Fruit fly (Drosophila melanogaster) whole organism, embryonic: ENCODE results near the gene CG17264.

Source experiments
- Adf1 ChIP-seq: fragments of 200-800 bp; sonication (Bioruptor generic); IDR thresholded peaks from 2 replicates; pipeline ENCODE4 v1.3.6; 2022; ENCODE audit warnings: missing biosample characterization, missing genetic modification characterization
- CG10209 ChIP-seq: fragments of 200-800 bp; sonication (Bioruptor generic); optimal IDR thresholded peaks from 3 replicates; lab custom pipeline; 2017; ENCODE audit warnings: missing biosample characterization, mild to moderate bottlenecking, missing genetic modification characterization, missing genetic modification reagents
- CG10654 ChIP-seq: fragments of 200-800 bp; sonication (Bioruptor generic); optimal IDR thresholded peaks from 2 replicates; lab custom pipeline; 2016; ENCODE audit warnings: missing biosample characterization, missing genetic modification characterization
- CG11504 ChIP-seq: fragments of 200-800 bp; sonication (Bioruptor generic); optimal IDR thresholded peaks from 3 replicates; lab custom pipeline; 2019; ENCODE audit warnings: missing biosample characterization, mild to moderate bottlenecking, missing genetic modification characterization, moderate library complexity
- CG12071 ChIP-seq: fragments of 200-800 bp; sonication (Bioruptor generic); optimal IDR thresholded peaks from 3 replicates; lab custom pipeline; 2018; ENCODE audit warnings: missing biosample characterization, mild to moderate bottlenecking, missing genetic modification characterization
- CG13424 ChIP-seq: fragments of 200-800 bp; sonication (Bioruptor generic); optimal IDR thresholded peaks from 2 replicates; lab custom pipeline; 2019; ENCODE audit warnings: missing biosample characterization, mild to moderate bottlenecking, missing genetic modification characterization, moderate library complexity
- CG15696 ChIP-seq: fragments of 200-800 bp; sonication (Bioruptor generic); optimal IDR thresholded peaks from 2 replicates; lab custom pipeline; 2019; ENCODE audit warnings: missing biosample characterization, mild to moderate bottlenecking, missing genetic modification characterization, moderate library complexity
- CG16813 ChIP-seq: fragments of 200-800 bp; sonication (Bioruptor generic); IDR thresholded peaks from 3 replicates; pipeline ENCODE4 v1.3.6; 2022; ENCODE audit warnings: missing biosample characterization, missing genetic modification characterization; ENCODE audit not compliant: partially characterized antibody
- CG17328 ChIP-seq: fragments of 200-800 bp; sonication (Bioruptor generic); IDR thresholded peaks from 2 replicates; pipeline ENCODE4 v1.3.6; 2022; ENCODE audit warnings: missing biosample characterization, missing genetic modification characterization
- CG17802 ChIP-seq: fragments of 200-800 bp; sonication (Bioruptor generic); optimal IDR thresholded peaks from 2 replicates; lab custom pipeline; 2018; ENCODE audit warnings: missing biosample characterization, mild to moderate bottlenecking, missing genetic modification characterization, moderate library complexity
- CG18476 ChIP-seq: fragments of 200-800 bp; sonication (Bioruptor generic); optimal IDR thresholded peaks from 2 replicates; lab custom pipeline; 2016; ENCODE audit warnings: missing biosample characterization, mild to moderate bottlenecking, missing genetic modification characterization
- CG18599 ChIP-seq: fragments of 200-800 bp; sonication (Bioruptor generic); optimal IDR thresholded peaks from 3 replicates; lab custom pipeline; 2017; ENCODE audit warnings: missing biosample characterization, missing genetic modification characterization, mild to moderate bottlenecking, moderate library complexity, missing genetic modification reagents
- CG18764 ChIP-seq: fragments of 200-800 bp; sonication (Bioruptor generic); optimal IDR thresholded peaks from 3 replicates; lab custom pipeline; 2016; ENCODE audit warnings: missing biosample characterization, missing genetic modification characterization
- CG2678 ChIP-seq: fragments of 200-800 bp; sonication (Bioruptor generic); optimal IDR thresholded peaks from 3 replicates; lab custom pipeline; 2019; ENCODE audit warnings: missing biosample characterization, mild to moderate bottlenecking, missing genetic modification characterization, moderate library complexity
- CG43689 ChIP-seq: fragments of 200-800 bp; sonication (Bioruptor generic); IDR thresholded peaks from 2 replicates; pipeline ENCODE4 v1.3.6; 2022; ENCODE audit warnings: missing biosample characterization, missing genetic modification characterization
- CG4820 ChIP-seq: fragments of 200-800 bp; sonication (Bioruptor generic); optimal IDR thresholded peaks from 3 replicates; lab custom pipeline; 2016; ENCODE audit warnings: missing biosample characterization, missing genetic modification characterization
- CG5245 ChIP-seq: fragments of 200-800 bp; sonication (Bioruptor generic); optimal IDR thresholded peaks from 3 replicates; lab custom pipeline; 2016; ENCODE audit warnings: missing biosample characterization, missing genetic modification characterization
- CG6175 ChIP-seq: fragments of 200-800 bp; sonication (Bioruptor generic); IDR thresholded peaks from 3 replicates; pipeline ENCODE4 v1.3.6; 2022; ENCODE audit warnings: missing biosample characterization, missing genetic modification characterization
- CG6791 ChIP-seq: fragments of 200-800 bp; sonication (Bioruptor generic); IDR thresholded peaks from 3 replicates; pipeline ENCODE4 v1.3.6; 2022; ENCODE audit warnings: missing biosample characterization, missing genetic modification characterization; ENCODE audit not compliant: partially characterized antibody
- CG7786 ChIP-seq: fragments of 200-800 bp; sonication (Bioruptor generic); optimal IDR thresholded peaks from 2 replicates; lab custom pipeline; 2016; ENCODE audit warnings: missing biosample characterization, missing genetic modification characterization
- CG8765 ChIP-seq: fragments of 200-800 bp; sonication (Bioruptor generic); IDR thresholded peaks from 2 replicates; pipeline ENCODE4 v1.3.6; 2022; ENCODE audit warnings: missing biosample characterization, missing genetic modification characterization
- Chrac-16 ChIP-seq: fragments of 200-800 bp; sonication (Bioruptor generic); optimal IDR thresholded peaks from 3 replicates; lab custom pipeline; 2016; ENCODE audit warnings: missing biosample characterization, missing genetic modification characterization
- CrebB ChIP-seq: fragments of 200-800 bp; sonication (Bioruptor generic); optimal IDR thresholded peaks from 3 replicates; lab custom pipeline; 2018; ENCODE audit warnings: missing biosample characterization, mild to moderate bottlenecking, missing genetic modification characterization
- Dfd ChIP-seq, 2 experiments: fragments of >200 bp; optimal IDR thresholded peaks; 2 replicates each; lab custom pipeline; 2017; ENCODE audit warnings: missing biosample characterization in 2 of 2, missing genetic modification characterization in 2 of 2
- Eip74EF ChIP-seq, 2 experiments: fragments of 200-800 bp in 1 of 2; fragments of >200 bp in 1 of 2; sonication (Bioruptor generic) in 1 of 2; optimal IDR thresholded peaks; 2 replicates each; lab custom pipeline; 2017 to 2019; ENCODE audit warnings: missing biosample characterization in 2 of 2, missing genetic modification characterization in 2 of 2, mild to moderate bottlenecking in 1 of 2, moderate library complexity in 1 of 2
- H15 ChIP-seq: fragments of 200-800 bp; sonication (Bioruptor generic); IDR thresholded peaks from 3 replicates; pipeline ENCODE4 v1.3.6; 2022; ENCODE audit warnings: missing biosample characterization, missing genetic modification characterization
- HLH3B ChIP-seq: fragments of 200-800 bp; sonication (Bioruptor generic); IDR thresholded peaks from 2 replicates; pipeline ENCODE4 v1.3.6; 2022; ENCODE audit warnings: missing biosample characterization, missing genetic modification characterization
- HLH4C ChIP-seq: fragments of 200-800 bp; sonication (Bioruptor generic); IDR thresholded peaks from 3 replicates; pipeline ENCODE4 v1.3.6; 2022; ENCODE audit warnings: missing biosample characterization, missing genetic modification characterization; ENCODE audit not compliant: partially characterized antibody
- Pdp1 ChIP-seq, 2 experiments: fragments of 200-800 bp; sonication (Bioruptor generic); optimal IDR thresholded peaks; 3 replicates each; lab custom pipeline; 2016; ENCODE audit warnings: missing biosample characterization in 2 of 2, missing genetic modification characterization in 2 of 2, mild to moderate bottlenecking in 1 of 2, moderate library complexity in 1 of 2
- Taf1 ChIP-seq: fragments of 200-800 bp; sonication (Bioruptor generic); IDR thresholded peaks from 2 replicates; pipeline ENCODE4 v1.3.6; 2022; ENCODE audit warnings: missing biosample characterization, missing genetic modification characterization
- Vsx1 ChIP-seq: fragments of 200-800 bp; sonication (Bioruptor generic); optimal IDR thresholded peaks from 2 replicates; lab custom pipeline; 2017; ENCODE audit warnings: missing biosample characterization, mild to moderate bottlenecking, missing genetic modification characterization, missing genetic modification reagents
- amos ChIP-seq: fragments of 200-800 bp; sonication (Bioruptor generic); IDR thresholded peaks from 2 replicates; pipeline ENCODE4 v1.3.6; 2022; ENCODE audit warnings: missing biosample characterization, missing genetic modification characterization; ENCODE audit not compliant: partially characterized antibody
- crp ChIP-seq, 2 experiments: fragments of 200-800 bp; sonication (Bioruptor generic); optimal IDR thresholded peaks; 2 replicates in 1 of 2; 3 replicates in 1 of 2; lab custom pipeline; 2017; ENCODE audit warnings: missing biosample characterization in 2 of 2, missing genetic modification characterization in 2 of 2, mild to moderate bottlenecking in 1 of 2, moderate library complexity in 1 of 2
- dimm ChIP-seq: fragments of 200-800 bp; sonication (Bioruptor generic); IDR thresholded peaks from 2 replicates; pipeline ENCODE4 v1.3.6; 2022; ENCODE audit warnings: missing biosample characterization, missing genetic modification characterization
- dmrt11E ChIP-seq: fragments of 200-800 bp; sonication (Bioruptor generic); optimal IDR thresholded peaks from 3 replicates; lab custom pipeline; 2018; ENCODE audit warnings: missing biosample characterization, mild to moderate bottlenecking, missing genetic modification characterization, moderate library complexity
- ems ChIP-seq: fragments of 200-800 bp; sonication (Bioruptor generic); optimal IDR thresholded peaks from 3 replicates; lab custom pipeline; 2016; ENCODE audit warnings: missing biosample characterization, missing genetic modification characterization
- fd3F ChIP-seq: fragments of 200-800 bp; sonication (Bioruptor generic); optimal IDR thresholded peaks from 2 replicates; lab custom pipeline; 2018; ENCODE audit warnings: missing biosample characterization, mild to moderate bottlenecking, missing genetic modification characterization, moderate library complexity
- fru ChIP-seq: fragments of >200 bp; optimal IDR thresholded peaks from 2 replicates; lab custom pipeline; 2017
- knrl ChIP-seq: fragments of 200-800 bp; sonication (Bioruptor generic); IDR thresholded peaks from 3 replicates; pipeline ENCODE4 v1.3.6; 2022; ENCODE audit warnings: missing biosample characterization, missing genetic modification characterization; ENCODE audit not compliant: partially characterized antibody
- prd ChIP-seq, 3 experiments: fragments of >200 bp in 2 of 3; fragments of 200-800 bp in 1 of 3; sonication (Bioruptor generic) in 1 of 3; optimal IDR thresholded peaks in 2 of 3; IDR thresholded peaks in 1 of 3; 2 replicates in 2 of 3; 3 replicates in 1 of 3; pipeline versions ENCODE4 v1.3.6 to Lab custom; 2017 to 2022; ENCODE audit warnings: missing biosample characterization in 1 of 3, missing genetic modification characterization in 1 of 3
- psq ChIP-seq: fragments of 200-800 bp; sonication (Bioruptor generic); optimal IDR thresholded peaks from 2 replicates; lab custom pipeline; 2017; ENCODE audit warnings: missing biosample characterization, missing genetic modification characterization
- sisA ChIP-seq: fragments of 200-800 bp; sonication (Bioruptor generic); IDR thresholded peaks from 2 replicates; pipeline ENCODE4 v1.3.6; 2022; ENCODE audit warnings: missing biosample characterization, missing genetic modification characterization
- toy ChIP-seq: fragments of 200-800 bp; sonication (Bioruptor generic); IDR thresholded peaks from 2 replicates; pipeline ENCODE4 v1.3.6; 2022; ENCODE audit warnings: missing biosample characterization, missing genetic modification characterization
- vnd ChIP-seq: fragments of 200-800 bp; sonication (Bioruptor generic); IDR thresholded peaks from 3 replicates; pipeline ENCODE4 v1.3.6; 2022; ENCODE audit warnings: missing biosample characterization, missing genetic modification characterization; ENCODE audit not compliant: partially characterized antibody
- zen2 ChIP-seq: fragments of 200-800 bp; sonication (Bioruptor generic); IDR thresholded peaks from 3 replicates; pipeline ENCODE4 v1.3.6; 2022; ENCODE audit warnings: missing biosample characterization, missing genetic modification characterization; ENCODE audit not compliant: partially characterized antibody

The CG17264 gene

DNA sequence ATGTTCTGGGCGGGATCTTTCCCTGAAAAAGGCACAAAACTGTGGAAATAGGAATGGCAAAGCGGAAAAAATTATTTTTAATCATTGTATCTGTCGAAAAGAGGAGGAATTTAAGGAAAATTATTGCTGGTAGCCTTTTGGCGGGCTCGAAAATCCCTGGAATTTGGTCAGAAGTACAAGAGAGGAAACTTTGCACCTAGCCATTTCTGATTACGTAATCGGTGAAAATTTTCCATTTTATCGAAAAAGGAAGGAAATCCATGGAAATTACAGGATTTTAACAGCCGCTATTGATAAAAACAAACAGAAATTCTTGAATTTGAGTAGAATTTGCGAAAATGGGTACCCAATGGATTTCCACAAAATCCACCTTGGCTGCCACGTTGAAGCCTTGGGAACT, 31.5 kb upstream of the CG17264 start:
- TF ChIP-seq dimm (GFP tag; lab: Robert Waterston, UW) = no peak
- TF ChIP-seq Pdp1 (GFP tag; optimal IDR thresholded peaks at IDR 0.05; lab: Kevin White, UChicago) = peak in 1 of 2 experiments; percentile 92

DNA sequence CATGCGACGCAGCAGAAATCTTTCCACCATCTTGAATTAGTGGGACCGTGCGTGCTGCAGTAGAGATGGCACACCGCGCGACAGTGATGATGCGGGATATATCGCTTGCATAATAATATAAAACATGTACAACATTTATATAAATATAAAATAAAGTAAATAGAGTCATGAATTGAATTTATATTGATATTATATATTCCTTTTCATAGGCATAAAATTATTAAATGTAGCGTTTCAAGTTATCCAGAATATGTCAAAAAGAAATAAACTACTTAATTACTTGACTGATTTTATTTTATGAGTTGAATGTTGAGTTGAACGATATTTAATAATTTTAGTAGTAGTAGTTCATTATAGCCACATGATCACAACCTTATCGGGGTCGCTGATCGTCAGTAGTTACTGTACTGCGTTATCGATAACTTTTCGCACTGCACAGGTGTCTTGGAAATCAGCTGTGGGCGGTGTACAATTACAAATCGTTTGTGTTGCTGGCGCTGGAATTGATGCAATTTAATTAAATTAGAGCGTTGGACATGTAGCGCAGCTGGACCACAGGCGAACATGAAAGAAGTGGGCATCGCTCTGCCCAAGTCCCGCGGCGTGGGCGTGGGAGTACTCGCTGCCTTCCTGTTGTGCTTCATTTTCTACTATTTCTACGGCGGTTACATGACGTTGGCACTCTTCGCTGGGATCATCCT, 30.5 kb upstream of the CG17264 start, which contains the start of the genes Chd1 and Bem46:
TSS of gene Chd1 (minus strand) at position 43 of the 701 bp plus-strand sequence.
TSS of gene Bem46 (plus strand) at position 436 of the 701 bp plus-strand sequence.
- peak; percentile 64 to 92 for TF ChIP-seq crp (GFP tag; optimal IDR thresholded peaks at IDR 0.05; lab: Kevin White, UChicago)
- TF ChIP-seq CG43689 = peak; percentile 75
- peak; percentile 36; the same call in 1 of the 2 replicates for TF ChIP-seq amos (GFP tag; lab: Robert Waterston, UW)
- TF ChIP-seq CG11504 (tag; lab: Kevin White, UChicago) = no peak
- peak; percentile 50 for TF ChIP-seq CG17802 (tag; lab: Kevin White, UChicago)
- peak; percentile 73; the same call in 1 of the 3 replicates for TF ChIP-seq CG6175 (GFP tag; lab: Robert Waterston, UW)
- TF ChIP-seq CG10654 (GFP tag; lab: Kevin White, UChicago) = peak; percentile 85
- no peak for TF ChIP-seq Eip74EF (GFP tag; optimal IDR thresholded peaks at IDR 0.05; lab: Kevin White, UChicago)
- peak; percentile 40; the same call in 1 of the 2 replicates for TF ChIP-seq Adf1 (GFP tag; lab: Robert Waterston, UW)
- TF ChIP-seq CG2678 = peak; percentile 91
- no peak for TF ChIP-seq toy (GFP tag; lab: Robert Waterston, UW)
- no peak for TF ChIP-seq fru (lab: Kevin White, UChicago)
- TF ChIP-seq dmrt11E (tag; lab: Kevin White, UChicago) = peak; percentile 86
- TF ChIP-seq sisA = peak; percentile 90
- peak; percentile 29; the same call in 1 of the 3 replicates for TF ChIP-seq CG6791
- TF ChIP-seq CG15696 (tag; lab: Kevin White, UChicago) = peak; percentile 79
- TF ChIP-seq HLH3B (GFP tag; lab: Robert Waterston, UW) = peak; percentile 82
- TF ChIP-seq CG18599 (GFP tag; lab: Kevin White, UChicago) = peak; percentile 88
- peak; percentile 69 for TF ChIP-seq ems (GFP tag; lab: Kevin White, UChicago)
- peak; percentile 64; the same call in 1 of the 2 replicates for TF ChIP-seq Taf1
- peak; percentile 74 for TF ChIP-seq CG17328 (GFP tag; lab: Robert Waterston, UW)
- peak; percentile 61 for TF ChIP-seq psq (GFP tag; lab: Kevin White, UChicago)
- TF ChIP-seq Vsx1 (GFP tag; lab: Kevin White, UChicago) = no peak
- TF ChIP-seq CrebB (tag; lab: Kevin White, UChicago) = peak; percentile 31
- peak; percentile 14 for TF ChIP-seq CG12071 (GFP tag; lab: Kevin White, UChicago)
- TF ChIP-seq CG10209 = peak; percentile 83
- TF ChIP-seq fd3F (GFP tag; lab: Kevin White, UChicago) = peak; percentile 84
- no peak for TF ChIP-seq Dfd (GFP tag; optimal IDR thresholded peaks at IDR 0.05; lab: Kevin White, UChicago)
- peak; percentile 90 for TF ChIP-seq CG13424 (tag; lab: Kevin White, UChicago)
- peak; percentile 76 for TF ChIP-seq CG7786
- TF ChIP-seq CG18764 (GFP tag; lab: Kevin White, UChicago) = peak; percentile 75
- TF ChIP-seq H15 (GFP tag; lab: Robert Waterston, UW) = peak; percentile 80
- TF ChIP-seq HLH4C = no peak
- no peak for TF ChIP-seq prd (optimal IDR thresholded peaks at IDR 0.05; lab: Kevin White, UChicago)
- peak; percentile 91 for TF ChIP-seq prd (GFP tag; IDR thresholded peaks at IDR 0.05; lab: Robert Waterston, UW)
- TF ChIP-seq zen2 (GFP tag; lab: Robert Waterston, UW) = 0 out of 3 replicates have a peak, but pooled peaks have one; percentile 27
- peak; percentile 74 for TF ChIP-seq CG5245
- TF ChIP-seq knrl (GFP tag; lab: Robert Waterston, UW) = 0 out of 3 replicates have a peak, but pooled peaks have one; percentile 23
- peak; percentile 90 for TF ChIP-seq Chrac-16
- TF ChIP-seq CG16813 (GFP tag; lab: Robert Waterston, UW) = peak; percentile 27; the same call in 1 of the 3 replicates
- peak; percentile 66 for TF ChIP-seq CG8765 (GFP tag; lab: Robert Waterston, UW)
- TF ChIP-seq CG4820 (GFP tag; lab: Kevin White, UChicago) = peak; percentile 81
- TF ChIP-seq CG18476 (GFP tag; lab: Kevin White, UChicago) = peak; percentile 71
- TF ChIP-seq vnd (GFP tag; lab: Robert Waterston, UW) = no peak
